Fruit fly (Drosophila melanogaster) whole organism, embryonic: ENCODE results near the gene gcm.
A peak's percentile ranks its signal among the peaks of the same experiment; 100 is the strongest.

ENCODE experiments used
- Aef1 ChIP-seq: fragments of 200-800 bp; sonication (Bioruptor generic); IDR thresholded peaks from 3 replicates; pipeline ENCODE4 v1.3.6; 2022; ENCODE audit warnings: missing biosample characterization, missing genetic modification characterization
- Antp ChIP-seq: fragments of 200-800 bp; sonication (Bioruptor generic); optimal IDR thresholded peaks from 3 replicates; lab custom pipeline; 2016; ENCODE audit warnings: missing biosample characterization, missing genetic modification characterization
- Bdp1 ChIP-seq: fragments of 200-800 bp; sonication (Bioruptor generic); optimal IDR thresholded peaks from 3 replicates; lab custom pipeline; 2016; ENCODE audit warnings: missing biosample characterization, missing genetic modification characterization
- CG1024 ChIP-seq: fragments of 200-800 bp; sonication (Bioruptor generic); IDR thresholded peaks from 2 replicates; pipeline ENCODE4 v1.3.6; 2022; ENCODE audit warnings: missing biosample characterization, missing genetic modification characterization
- CG10431 ChIP-seq: fragments of 200-800 bp; sonication (Bioruptor generic); optimal IDR thresholded peaks from 3 replicates; lab custom pipeline; 2018; ENCODE audit warnings: missing biosample characterization, mild to moderate bottlenecking, missing genetic modification characterization
- CG11504 ChIP-seq: fragments of 200-800 bp; sonication (Bioruptor generic); optimal IDR thresholded peaks from 3 replicates; lab custom pipeline; 2019; ENCODE audit warnings: missing biosample characterization, mild to moderate bottlenecking, missing genetic modification characterization, moderate library complexity
- CG12219 ChIP-seq: fragments of 200-800 bp; sonication (Bioruptor generic); optimal IDR thresholded peaks from 3 replicates; lab custom pipeline; 2018; ENCODE audit warnings: missing biosample characterization, mild to moderate bottlenecking, missing genetic modification characterization
- CG13123 ChIP-seq: fragments of 200-800 bp; sonication (Bioruptor generic); optimal IDR thresholded peaks from 2 replicates; lab custom pipeline; 2016; ENCODE audit warnings: missing biosample characterization, missing genetic modification characterization
- CG14014 ChIP-seq: fragments of 200-800 bp; sonication (Bioruptor generic); IDR thresholded peaks from 2 replicates; pipeline ENCODE4 v1.3.6; 2022; ENCODE audit warnings: missing biosample characterization, missing genetic modification characterization
- CG15696 ChIP-seq: fragments of 200-800 bp; sonication (Bioruptor generic); optimal IDR thresholded peaks from 2 replicates; lab custom pipeline; 2019; ENCODE audit warnings: missing biosample characterization, mild to moderate bottlenecking, missing genetic modification characterization, moderate library complexity
- CG1603 ChIP-seq: fragments of 200-800 bp; sonication (Bioruptor generic); optimal IDR thresholded peaks from 2 replicates; lab custom pipeline; 2019; ENCODE audit warnings: missing biosample characterization, mild to moderate bottlenecking, missing genetic modification characterization, moderate library complexity
- CG17829 ChIP-seq: fragments of 200-800 bp; optimal IDR thresholded peaks from 2 replicates; lab custom pipeline; 2019; ENCODE audit warnings: missing biosample characterization, mild to moderate bottlenecking, missing genetic modification characterization, moderate library complexity
- CG18599 ChIP-seq: fragments of 200-800 bp; sonication (Bioruptor generic); optimal IDR thresholded peaks from 3 replicates; lab custom pipeline; 2017; ENCODE audit warnings: missing biosample characterization, missing genetic modification characterization, mild to moderate bottlenecking, moderate library complexity, missing genetic modification reagents
- CG2120 ChIP-seq: fragments of 200-800 bp; sonication (Bioruptor generic); optimal IDR thresholded peaks from 3 replicates; lab custom pipeline; 2016; ENCODE audit warnings: missing biosample characterization, missing genetic modification characterization
- CG2678 ChIP-seq: fragments of 200-800 bp; sonication (Bioruptor generic); optimal IDR thresholded peaks from 3 replicates; lab custom pipeline; 2019; ENCODE audit warnings: missing biosample characterization, mild to moderate bottlenecking, missing genetic modification characterization, moderate library complexity
- CG34422 ChIP-seq: fragments of 200-800 bp; sonication (Bioruptor generic); IDR thresholded peaks from 3 replicates; pipeline ENCODE4 v1.3.6; 2022; ENCODE audit warnings: missing biosample characterization, missing genetic modification characterization
- CG6175 ChIP-seq: fragments of 200-800 bp; sonication (Bioruptor generic); IDR thresholded peaks from 3 replicates; pipeline ENCODE4 v1.3.6; 2022; ENCODE audit warnings: missing biosample characterization, missing genetic modification characterization
- CG7372 ChIP-seq: fragments of 200-800 bp; sonication (Bioruptor generic); IDR thresholded peaks from 2 replicates; pipeline ENCODE4 v1.3.6; 2022; ENCODE audit warnings: missing biosample characterization, missing genetic modification characterization
- CG7556 ChIP-seq: fragments of 200-800 bp; sonication (Bioruptor generic); optimal IDR thresholded peaks from 2 replicates; lab custom pipeline; 2017; ENCODE audit warnings: missing biosample characterization, mild to moderate bottlenecking, missing genetic modification characterization
- CG7786 ChIP-seq: fragments of 200-800 bp; sonication (Bioruptor generic); optimal IDR thresholded peaks from 2 replicates; lab custom pipeline; 2016; ENCODE audit warnings: missing biosample characterization, missing genetic modification characterization
- CG8290 ChIP-seq, 3 experiments: fragments of 200-800 bp; sonication (Bioruptor generic); optimal IDR thresholded peaks; 2 replicates each; lab custom pipeline; 2016 to 2019; ENCODE audit warnings: missing biosample characterization in 3 of 3, missing genetic modification characterization in 3 of 3, mild to moderate bottlenecking in 2 of 3, moderate library complexity in 1 of 3
- CG9797 ChIP-seq: fragments of 200-800 bp; sonication (Bioruptor generic); optimal IDR thresholded peaks from 3 replicates; lab custom pipeline; 2018; ENCODE audit warnings: missing biosample characterization, mild to moderate bottlenecking, missing genetic modification characterization
- D19B ChIP-seq: fragments of 200-800 bp; sonication (Bioruptor generic); optimal IDR thresholded peaks from 2 replicates; lab custom pipeline; 2017; ENCODE audit warnings: missing biosample characterization, mild to moderate bottlenecking, missing genetic modification characterization
- Dp ChIP-seq: fragments of 200-800 bp; sonication (Bioruptor generic); optimal IDR thresholded peaks from 2 replicates; lab custom pipeline; 2018; ENCODE audit warnings: missing biosample characterization, mild to moderate bottlenecking, missing genetic modification characterization, moderate library complexity
- Gsc ChIP-seq: fragments of 200-800 bp; sonication (Bioruptor generic); IDR thresholded peaks from 2 replicates; pipeline ENCODE4 v1.3.6; 2022; ENCODE audit warnings: missing biosample characterization, missing genetic modification characterization
- H2.0 ChIP-seq: fragments of 200-800 bp; sonication (Bioruptor generic); IDR thresholded peaks from 2 replicates; pipeline ENCODE4 v1.3.6; 2022; ENCODE audit warnings: missing biosample characterization, missing genetic modification characterization
- Lpt ChIP-seq: fragments of >200 bp; optimal IDR thresholded peaks from 2 replicates; lab custom pipeline; 2018; ENCODE audit warnings: missing biosample characterization, missing genetic modification characterization
- Max ChIP-seq: fragments of 200-800 bp; sonication (Bioruptor generic); optimal IDR thresholded peaks from 2 replicates; lab custom pipeline; 2016; ENCODE audit warnings: missing biosample characterization, mild to moderate bottlenecking, missing genetic modification characterization
- Meics ChIP-seq: fragments of 200-800 bp; sonication (Bioruptor generic); optimal IDR thresholded peaks from 2 replicates; lab custom pipeline; 2017; ENCODE audit warnings: missing biosample characterization, mild to moderate bottlenecking, missing genetic modification characterization
- Oli ChIP-seq: fragments of 200-800 bp; sonication (Bioruptor generic); optimal IDR thresholded peaks from 2 replicates; lab custom pipeline; 2018; ENCODE audit warnings: missing biosample characterization, mild to moderate bottlenecking, missing genetic modification characterization, moderate library complexity
- YL-1 ChIP-seq: fragments of 200-800 bp; sonication (Bioruptor generic); optimal IDR thresholded peaks from 3 replicates; lab custom pipeline; 2017; ENCODE audit warnings: missing biosample characterization, mild to moderate bottlenecking, missing genetic modification characterization
- amos ChIP-seq: fragments of 200-800 bp; sonication (Bioruptor generic); IDR thresholded peaks from 2 replicates; pipeline ENCODE4 v1.3.6; 2022; ENCODE audit warnings: missing biosample characterization, missing genetic modification characterization; ENCODE audit not compliant: partially characterized antibody
- ato ChIP-seq: fragments of 200-800 bp; sonication (Bioruptor generic); IDR thresholded peaks from 2 replicates; pipeline ENCODE4 v1.3.6; 2022; ENCODE audit warnings: missing biosample characterization, missing genetic modification characterization; ENCODE audit not compliant: partially characterized antibody
- cg ChIP-seq: fragments of 200-800 bp; sonication (Bioruptor generic); optimal IDR thresholded peaks from 3 replicates; lab custom pipeline; 2019; ENCODE audit warnings: missing biosample characterization, mild to moderate bottlenecking, missing genetic modification characterization, moderate library complexity
- chif ChIP-seq, 2 experiments: fragments of 200-800 bp; sonication (Bioruptor generic); optimal IDR thresholded peaks; 3 replicates each; lab custom pipeline; 2016; ENCODE audit warnings: missing biosample characterization in 2 of 2, missing genetic modification characterization in 2 of 2
- corto ChIP-seq: fragments of 200-800 bp; sonication (Bioruptor generic); optimal IDR thresholded peaks from 2 replicates; lab custom pipeline; 2016; ENCODE audit warnings: missing biosample characterization, mild to moderate bottlenecking, missing genetic modification characterization, moderate library complexity
- da ChIP-seq: fragments of 200-800 bp; sonication (Bioruptor generic); optimal IDR thresholded peaks from 2 replicates; lab custom pipeline; 2016; ENCODE audit warnings: missing biosample characterization, missing genetic modification characterization
- dysf ChIP-seq: fragments of 200-800 bp; sonication (Bioruptor generic); IDR thresholded peaks from 3 replicates; pipeline ENCODE4 v1.3.6; 2022; ENCODE audit warnings: missing biosample characterization, missing genetic modification characterization
- fd64A ChIP-seq: fragments of 200-800 bp; sonication (Bioruptor generic); optimal IDR thresholded peaks from 3 replicates; lab custom pipeline; 2018; ENCODE audit warnings: missing biosample characterization, mild to moderate bottlenecking, missing genetic modification characterization
- lab ChIP-seq: fragments of 200-800 bp; sonication (Bioruptor generic); optimal IDR thresholded peaks from 3 replicates; lab custom pipeline; 2017; ENCODE audit warnings: missing biosample characterization, missing genetic modification characterization, mild to moderate bottlenecking, moderate library complexity, missing genetic modification reagents
- lov ChIP-seq, 2 experiments: fragments of 200-800 bp in 1 of 2; fragments of >200 bp in 1 of 2; sonication (Bioruptor generic) in 1 of 2; IDR thresholded peaks in 1 of 2; optimal IDR thresholded peaks in 1 of 2; 2 replicates in 1 of 2; 3 replicates in 1 of 2; pipeline versions ENCODE4 v1.3.6 to Lab custom; 2017 to 2022; ENCODE audit warnings: missing biosample characterization in 1 of 2, missing genetic modification characterization in 1 of 2
- run ChIP-seq: fragments of 200-800 bp; sonication (Bioruptor generic); optimal IDR thresholded peaks from 3 replicates; lab custom pipeline; 2018; ENCODE audit warnings: missing biosample characterization, mild to moderate bottlenecking, missing genetic modification characterization
- salm ChIP-seq: fragments of 200-800 bp; sonication (Bioruptor generic); optimal IDR thresholded peaks from 2 replicates; lab custom pipeline; 2018; ENCODE audit warnings: missing biosample characterization, mild to moderate bottlenecking, missing genetic modification characterization
- scrt ChIP-seq: fragments of 200-800 bp; sonication (Bioruptor generic); optimal IDR thresholded peaks from 2 replicates; lab custom pipeline; 2018; ENCODE audit warnings: missing biosample characterization, mild to moderate bottlenecking, missing genetic modification characterization, moderate library complexity
- sens-2 ChIP-seq: fragments of 200-800 bp; sonication (Bioruptor generic); IDR thresholded peaks from 2 replicates; pipeline ENCODE4 v1.3.6; 2022; ENCODE audit warnings: missing biosample characterization, missing genetic modification characterization
- seq ChIP-seq: fragments of 200-800 bp; sonication (Bioruptor generic); IDR thresholded peaks from 2 replicates; pipeline ENCODE4 v1.3.6; 2022; ENCODE audit warnings: missing biosample characterization, missing genetic modification characterization
- slp2 ChIP-seq: fragments of 200-800 bp; sonication (Bioruptor generic); optimal IDR thresholded peaks from 2 replicates; lab custom pipeline; 2016; ENCODE audit warnings: missing biosample characterization, missing genetic modification characterization
- trh ChIP-seq: fragments of 200-800 bp; sonication (Bioruptor generic); optimal IDR thresholded peaks from 2 replicates; lab custom pipeline; 2016; ENCODE audit warnings: missing biosample characterization, missing genetic modification characterization
- unpg ChIP-seq: fragments of 200-800 bp; sonication (Bioruptor generic); optimal IDR thresholded peaks from 3 replicates; lab custom pipeline; 2018; ENCODE audit warnings: missing biosample characterization, mild to moderate bottlenecking, missing genetic modification characterization, moderate library complexity
- wdn ChIP-seq: fragments of 200-800 bp; sonication (Bioruptor generic); IDR thresholded peaks from 2 replicates; pipeline ENCODE4 v1.3.6; 2022; ENCODE audit warnings: missing biosample characterization, missing genetic modification characterization
- zen ChIP-seq: fragments of 200-800 bp; sonication (Bioruptor generic); optimal IDR thresholded peaks from 3 replicates; lab custom pipeline; 2018; ENCODE audit warnings: missing biosample characterization, mild to moderate bottlenecking, missing genetic modification characterization, moderate library complexity

gcm gene

dm6 chr2L:9562713-9563112, 18.8 kb downstream of the gcm start (continued):
- no peak for TF ChIP-seq sens-2
- TF ChIP-seq CG7786 (GFP tag; lab: Kevin White, UChicago) = no peak
- no peak for TF ChIP-seq CG13123 (GFP tag; lab: Kevin White, UChicago)
- TF ChIP-seq lab (GFP tag; lab: Kevin White, UChicago) = peak; percentile 35
- no peak for TF ChIP-seq Lpt (GFP tag; lab: Kevin White, UChicago)
- TF ChIP-seq Oli (tag; lab: Kevin White, UChicago) = no peak
- TF ChIP-seq CG8290 (GFP tag; optimal IDR thresholded peaks at IDR 0.05; lab: Kevin White, UChicago) = no peak
- TF ChIP-seq CG8290 (tag; optimal IDR thresholded peaks at IDR 0.05; lab: Kevin White, UChicago) = peak in 1 of 2 experiments; percentile 41
- TF ChIP-seq YL-1 (GFP tag; lab: Kevin White, UChicago) = no peak
- TF ChIP-seq trh (GFP tag; lab: Kevin White, UChicago) = no peak
- no peak for TF ChIP-seq seq
- TF ChIP-seq salm (tag; lab: Kevin White, UChicago) = no peak
- no peak for TF ChIP-seq CG34422 (GFP tag; lab: Robert Waterston, UW)
- peak; percentile 60 for TF ChIP-seq CG18599
- TF ChIP-seq CG2120 (GFP tag; lab: Kevin White, UChicago) = peak; percentile 7
- TF ChIP-seq CG10431 (GFP tag; lab: Kevin White, UChicago) = no peak
- TF ChIP-seq Dp (GFP tag; lab: Kevin White, UChicago) = no peak
- TF ChIP-seq Meics (GFP tag; lab: Kevin White, UChicago) = no peak
- no peak for TF ChIP-seq fd64A (GFP tag; lab: Kevin White, UChicago)
- TF ChIP-seq ato (GFP tag; lab: Robert Waterston, UW) = no peak
- TF ChIP-seq Antp (GFP tag; lab: Kevin White, UChicago) = no peak
- no peak for TF ChIP-seq amos (GFP tag; lab: Robert Waterston, UW)
- no peak for TF ChIP-seq da (GFP tag; lab: Kevin White, UChicago)
- TF ChIP-seq dysf = peak; percentile 33; the same call in 1 of the 3 replicates
- TF ChIP-seq CG1603 (tag; lab: Kevin White, UChicago) = no peak
- no peak for TF ChIP-seq CG6175
- TF ChIP-seq Aef1 (GFP tag; lab: Robert Waterston, UW) = no peak
- no peak for TF ChIP-seq zen (tag; lab: Kevin White, UChicago)
- TF ChIP-seq lov (optimal IDR thresholded peaks at IDR 0.05; lab: Kevin White, UChicago) = no peak
- TF ChIP-seq lov (GFP tag; IDR thresholded peaks at IDR 0.05; lab: Robert Waterston, UW) = 0 out of 3 replicates have a peak, but pooled peaks have one; percentile 20
- TF ChIP-seq CG12219 (GFP tag; lab: Kevin White, UChicago) = no peak
- no peak for TF ChIP-seq CG14014 (GFP tag; lab: Robert Waterston, UW)
- TF ChIP-seq cg = no peak
- no peak for TF ChIP-seq chif (GFP tag; optimal IDR thresholded peaks at IDR 0.05; lab: Kevin White, UChicago)
- no peak for TF ChIP-seq Bdp1 (GFP tag; lab: Kevin White, UChicago)
- TF ChIP-seq CG11504 (tag; lab: Kevin White, UChicago) = peak; percentile 19
- peak; percentile 29 for TF ChIP-seq CG2678 (tag; lab: Kevin White, UChicago)
- TF ChIP-seq corto (GFP tag; lab: Kevin White, UChicago) = no peak
- no peak for TF ChIP-seq H2.0 (GFP tag; lab: Robert Waterston, UW)
- TF ChIP-seq CG7372 = no peak
- TF ChIP-seq wdn (GFP tag; lab: Robert Waterston, UW) = no peak
- no peak for TF ChIP-seq CG15696 (tag; lab: Kevin White, UChicago)
- no peak for TF ChIP-seq D19B (GFP tag; lab: Kevin White, UChicago)
- TF ChIP-seq scrt (GFP tag; lab: Kevin White, UChicago) = no peak
- TF ChIP-seq CG17829 (tag; lab: Kevin White, UChicago) = no peak
- peak; percentile 17 for TF ChIP-seq CG7556 (GFP tag; lab: Kevin White, UChicago)
- TF ChIP-seq CG1024 (GFP tag; lab: Robert Waterston, UW) = no peak
- TF ChIP-seq run (tag; lab: Kevin White, UChicago) = no peak
- no peak for TF ChIP-seq unpg (GFP tag; lab: Kevin White, UChicago)
- TF ChIP-seq slp2 (GFP tag; lab: Kevin White, UChicago) = no peak
- no peak for TF ChIP-seq Max (GFP tag; lab: Kevin White, UChicago)
- no peak for TF ChIP-seq Gsc
- no peak for TF ChIP-seq CG9797 (GFP tag; lab: Kevin White, UChicago)
